Worm (Caenorhabditis elegans) whole organism, early embryonic: ENCODE measurements around the gene F54B11.7.
A peak's percentile ranks its signal among the peaks of the same experiment; 100 is the strongest.

Experiments used
- B0310.2 ChIP-seq: sonication (generic microtip); optimal IDR thresholded peaks from 2 replicates; lab custom pipeline; 2016; ENCODE audit warnings: mild to moderate bottlenecking, missing genetic modification characterization, missing compliant biosample characterization
- F13C5.2 ChIP-seq: sonication (generic microtip); optimal IDR thresholded peaks from 2 replicates; lab custom pipeline; 2017; ENCODE audit warnings: mild to moderate bottlenecking, missing genetic modification characterization, inconsistent platforms, missing compliant biosample characterization
- aly-1 ChIP-seq: sonication (generic microtip); optimal IDR thresholded peaks from 2 replicates; lab custom pipeline; 2016; ENCODE audit warnings: missing genetic modification characterization, missing compliant biosample characterization
- ama-1 ChIP-seq: fragments of 150-350 bp; optimal IDR thresholded peaks from 2 replicates; lab custom pipeline; 2014
- ceh-13 ChIP-seq: fragments of 200-800 bp; sonication (Bioruptor generic); optimal IDR thresholded peaks from 2 replicates; lab custom pipeline; 2018; ENCODE audit warnings: mild to moderate bottlenecking, missing genetic modification characterization, missing compliant biosample characterization
- ceh-36 ChIP-seq: sonication (generic microtip); optimal IDR thresholded peaks from 2 replicates; lab custom pipeline; 2016; ENCODE audit warnings: missing genetic modification characterization, inconsistent platforms, missing compliant biosample characterization
- ets-7 ChIP-seq: sonication (generic microtip); optimal IDR thresholded peaks from 2 replicates; lab custom pipeline; 2016; ENCODE audit warnings: missing genotype, missing genetic modification characterization, missing compliant biosample characterization
- flt-1 ChIP-seq: fragments of 200-800 bp; sonication (Bioruptor generic); IDR thresholded peaks from 2 replicates; pipeline ENCODE4 v1.3.6; 2022; ENCODE audit warnings: missing genetic modification characterization, missing compliant biosample characterization
- hmbx-1 ChIP-seq: sonication (generic microtip); optimal IDR thresholded peaks from 2 replicates; lab custom pipeline; 2016; ENCODE audit warnings: mild to moderate bottlenecking, missing genetic modification characterization, missing compliant biosample characterization
- hmg-4 ChIP-seq: fragments of 200-800 bp; sonication (Bioruptor generic); optimal IDR thresholded peaks from 2 replicates; lab custom pipeline; 2018; ENCODE audit warnings: mild to moderate bottlenecking, missing genetic modification characterization, missing compliant biosample characterization
- hnd-1 ChIP-seq: sonication (generic microtip); optimal IDR thresholded peaks from 2 replicates; lab custom pipeline; 2016; ENCODE audit warnings: missing genetic modification characterization, missing compliant biosample characterization
- pes-1 ChIP-seq: fragments of 200-800 bp; sonication (Bioruptor generic); IDR thresholded peaks from 2 replicates; pipeline ENCODE4 v1.3.6; 2022; ENCODE audit warnings: missing genetic modification reagents, missing genetic modification characterization, missing compliant biosample characterization
- scrt-1 ChIP-seq: fragments of 200-800 bp; sonication (Bioruptor generic); IDR thresholded peaks from 2 replicates; pipeline ENCODE4 v1.3.6; 2022; ENCODE audit warnings: missing genetic modification characterization, missing compliant biosample characterization
- sea-1 ChIP-seq: fragments of 200-800 bp; sonication (Bioruptor generic); conservative IDR thresholded peaks from 2 replicates; pipeline ENCODE4 v1.3.6; 2022; ENCODE audit warnings: missing genetic modification characterization, missing compliant biosample characterization
- tbx-11 ChIP-seq: fragments of 200-800 bp; sonication (Bioruptor generic); IDR thresholded peaks from 2 replicates; pipeline ENCODE4 v1.3.6; 2022; ENCODE audit warnings: missing genetic modification characterization, missing compliant biosample characterization
- tbx-37 ChIP-seq: fragments of 200-800 bp; sonication (Bioruptor generic); conservative IDR thresholded peaks from 2 replicates; pipeline ENCODE4 v1.3.6; 2022; ENCODE audit warnings: missing genetic modification reagents, missing genetic modification characterization, missing compliant biosample characterization
- tra-4 ChIP-seq: sonication (generic microtip); optimal IDR thresholded peaks from 2 replicates; lab custom pipeline; 2017; ENCODE audit warnings: missing genetic modification characterization, missing compliant biosample characterization

Gene F54B11.7

DNA sequence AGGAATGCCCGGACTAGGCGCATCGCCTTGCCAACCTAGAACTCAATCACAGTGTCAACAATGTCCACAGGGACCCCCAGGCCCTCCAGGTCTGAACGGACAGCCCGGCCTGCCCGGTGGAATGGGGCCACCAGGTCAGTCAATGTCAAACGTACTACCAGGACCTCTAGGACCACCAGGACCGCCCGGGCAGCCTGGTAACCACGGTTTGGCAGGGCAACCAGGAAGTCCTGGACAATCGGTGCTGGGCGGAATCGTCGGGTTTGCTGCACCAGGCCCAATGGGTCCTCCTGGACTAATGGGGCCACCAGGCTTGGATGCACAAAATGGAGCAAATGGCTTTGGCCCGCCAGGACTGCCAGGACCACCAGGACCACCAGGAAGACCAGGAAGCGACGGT, 9.5 kb upstream of the F54B11.7 start:
- TF ChIP-seq tra-4 (tag; lab: Kevin White, UChicago) (no peak), tbx-11 (GFP tag; lab: Robert Waterston, UW) (no peak), ets-7 (tag; lab: Kevin White, UChicago) (no peak), aly-1 (tag; lab: Kevin White, UChicago) (peak; percentile 5)

DNA sequence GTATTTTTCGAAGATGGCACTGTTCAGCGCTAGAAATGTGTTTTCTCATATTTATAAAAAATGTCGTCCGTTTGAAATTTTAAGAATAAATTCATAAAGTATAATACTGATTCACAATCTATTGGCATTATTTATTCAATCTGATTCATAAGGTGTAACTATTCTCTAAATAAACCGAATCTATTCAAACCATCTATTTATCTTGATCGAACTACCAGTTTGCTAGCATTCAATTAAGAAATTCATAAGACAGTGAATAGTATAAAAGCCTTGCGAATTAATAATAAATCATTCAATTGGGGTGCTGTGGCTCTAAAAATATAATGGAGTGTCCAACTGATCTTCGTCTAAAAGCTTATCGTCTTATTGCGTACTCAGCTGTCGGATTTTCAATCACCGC, 9.1 kb upstream of the F54B11.7 start, which contains the start of gene col-44:
TSS of gene col-44 (plus strand) at position 301 of the 400 bp plus-strand sequence.
- TF ChIP-seq ets-7 (tag; lab: Kevin White, UChicago), result no peak
- no peak for TF ChIP-seq ceh-36 (tag; lab: Kevin White, UChicago)
- TF ChIP-seq pes-1, result no peak
- no peak for TF ChIP-seq scrt-1 (GFP tag; lab: Robert Waterston, UW)
- no peak for TF ChIP-seq sea-1 (GFP tag; lab: Robert Waterston, UW)
- TF ChIP-seq flt-1 (GFP tag; lab: Robert Waterston, UW), result no peak
- no peak for TF ChIP-seq tbx-11 (GFP tag; lab: Robert Waterston, UW)
- no peak for TF ChIP-seq tra-4 (tag; lab: Kevin White, UChicago)
- TF ChIP-seq aly-1 (tag; lab: Kevin White, UChicago), result no peak
- TF ChIP-seq ceh-13 (GFP tag; lab: Kevin White, UChicago), result no peak
- TF ChIP-seq hnd-1 (tag; lab: Kevin White, UChicago), result no peak
- no peak for TF ChIP-seq hmbx-1 (tag; lab: Kevin White, UChicago)
- TF ChIP-seq B0310.2 (tag; lab: Kevin White, UChicago), result no peak
- no peak for TF ChIP-seq tbx-37 (GFP tag; lab: Robert Waterston, UW)
- no peak for TF ChIP-seq ama-1
- no peak for TF ChIP-seq F13C5.2 (tag; lab: Kevin White, UChicago)
- no peak for TF ChIP-seq hmg-4 (GFP tag; lab: Kevin White, UChicago)

DNA sequence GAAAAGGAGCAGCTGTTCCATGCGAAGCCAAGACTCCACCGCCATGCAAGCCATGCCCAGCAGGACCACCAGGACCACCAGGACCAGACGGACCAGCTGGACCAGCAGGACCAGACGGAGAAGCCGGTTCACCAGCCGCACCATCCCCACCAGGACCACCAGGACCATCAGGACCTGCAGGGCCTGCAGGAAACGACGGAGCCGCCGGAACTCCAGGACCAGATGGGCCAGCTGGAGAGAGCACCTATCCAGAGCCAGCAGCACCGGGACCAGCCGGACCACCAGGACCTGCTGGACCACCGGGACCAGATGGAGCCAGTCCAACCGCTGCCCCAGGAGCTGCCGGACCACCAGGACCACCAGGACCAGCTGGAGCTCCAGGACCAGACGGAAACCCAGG, 8.3 kb upstream of the F54B11.7 start:
- TF ChIP-seq tbx-11 (GFP tag; lab: Robert Waterston, UW) (no peak), scrt-1 (GFP tag; lab: Robert Waterston, UW) (0 out of 2 replicates have a peak, but pooled peaks have one; percentile 7), aly-1 (tag; lab: Kevin White, UChicago) (peak; percentile 49)

DNA sequence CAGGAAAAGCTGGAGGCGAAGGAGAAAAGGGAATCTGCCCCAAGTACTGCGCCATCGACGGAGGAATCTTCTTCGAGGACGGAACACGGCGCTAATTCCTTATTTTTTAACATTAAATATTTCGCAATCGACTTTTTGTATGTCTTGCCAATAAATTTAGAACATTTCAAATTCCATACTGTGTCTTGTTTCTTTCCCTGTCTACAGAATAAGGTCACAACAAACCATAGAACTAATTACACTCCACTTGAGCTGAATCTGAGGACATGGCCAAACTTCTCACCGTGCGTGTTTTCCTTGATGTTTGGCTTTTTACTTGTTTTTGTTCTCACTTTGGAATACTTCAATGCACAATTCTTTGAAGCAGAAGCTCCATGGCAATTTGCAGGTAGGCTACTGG, 7.9 kb upstream of the F54B11.7 start, which contains the start of gene F54B11.4:
TSS of gene F54B11.4 (plus strand) at position 301 of the 400 bp plus-strand sequence.
- TF ChIP-seq ama-1, result no peak
- no peak for TF ChIP-seq tbx-37 (GFP tag; lab: Robert Waterston, UW)
- TF ChIP-seq tbx-11 (GFP tag; lab: Robert Waterston, UW), result no peak
- TF ChIP-seq ets-7 (tag; lab: Kevin White, UChicago), result no peak
- no peak for TF ChIP-seq tra-4 (tag; lab: Kevin White, UChicago)
- no peak for TF ChIP-seq F13C5.2 (tag; lab: Kevin White, UChicago)
- no peak for TF ChIP-seq hmg-4 (GFP tag; lab: Kevin White, UChicago)
- TF ChIP-seq B0310.2 (tag; lab: Kevin White, UChicago), result no peak
- no peak for TF ChIP-seq hmbx-1 (tag; lab: Kevin White, UChicago)
- no peak for TF ChIP-seq sea-1 (GFP tag; lab: Robert Waterston, UW)
- no peak for TF ChIP-seq hnd-1 (tag; lab: Kevin White, UChicago)
- no peak for TF ChIP-seq scrt-1 (GFP tag; lab: Robert Waterston, UW)
- no peak for TF ChIP-seq aly-1 (tag; lab: Kevin White, UChicago)
- no peak for TF ChIP-seq flt-1 (GFP tag; lab: Robert Waterston, UW)
- no peak for TF ChIP-seq pes-1
- no peak for TF ChIP-seq ceh-13 (GFP tag; lab: Kevin White, UChicago)
- TF ChIP-seq ceh-36 (tag; lab: Kevin White, UChicago), result no peak

DNA sequence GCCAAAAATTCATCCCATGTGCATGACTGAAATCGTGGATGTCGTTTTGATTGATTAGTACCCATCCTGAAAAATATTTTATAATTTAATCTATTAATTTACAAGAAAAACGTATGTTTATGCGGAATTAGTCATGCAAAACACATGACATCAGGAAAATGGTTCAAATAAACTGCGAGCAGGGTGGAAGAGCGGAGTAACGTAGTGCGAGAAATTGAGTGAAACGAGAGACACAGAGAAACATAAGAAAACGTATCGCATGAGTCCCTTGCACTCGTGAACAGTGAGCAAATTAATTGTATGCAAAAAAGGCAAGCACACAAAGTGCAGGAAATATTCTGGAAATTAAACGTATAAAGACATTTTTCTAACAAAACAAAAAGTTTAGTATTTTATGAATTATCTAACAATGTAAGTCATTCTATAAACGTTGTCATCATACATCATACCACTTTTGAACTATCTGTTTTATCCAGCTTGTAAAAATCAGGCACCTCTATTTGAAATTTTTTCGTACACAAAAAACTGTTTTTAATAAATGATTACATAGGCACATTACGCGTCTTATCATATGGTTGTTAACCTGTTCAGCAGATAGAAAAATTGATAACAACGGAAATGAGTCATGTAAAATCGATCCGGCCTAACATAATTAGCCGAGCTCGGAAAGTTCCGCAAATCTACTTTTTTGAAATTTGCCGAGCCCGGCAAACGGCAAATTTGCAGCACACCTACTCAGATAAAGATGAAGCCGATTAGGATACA, 4.1 kb upstream of the F54B11.7 start, which contains the start of gene F54B11.5:
TSS of gene F54B11.5 (minus strand) at position 66 of the 765 bp plus-strand sequence.
- no peak for TF ChIP-seq ceh-36 (tag; lab: Kevin White, UChicago)
- TF ChIP-seq F13C5.2 (tag; lab: Kevin White, UChicago), result peak; percentile 36
- TF ChIP-seq pes-1, result no peak

DNA sequence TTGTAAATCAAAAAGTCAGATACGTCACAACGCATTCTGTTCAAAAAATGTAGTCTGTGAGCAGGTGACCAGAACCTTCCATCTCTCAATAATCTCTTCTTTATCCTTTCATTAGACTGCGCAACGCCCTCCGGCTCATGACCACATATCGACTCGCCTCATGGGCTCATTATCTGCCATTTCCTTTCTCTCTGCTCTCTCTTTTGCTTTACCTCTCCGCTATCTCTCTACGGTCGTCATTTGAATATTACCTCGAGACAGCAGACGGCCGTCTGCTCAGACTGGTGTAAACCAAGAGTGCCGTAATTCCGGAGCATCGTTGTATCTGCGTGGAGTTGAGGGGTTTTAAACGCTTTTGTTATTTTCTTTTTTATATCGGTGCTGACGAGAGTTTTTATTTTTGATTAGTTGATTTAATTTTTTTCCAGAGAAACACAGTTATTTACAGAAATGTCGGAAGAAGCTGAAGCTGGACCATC, 2.2 kb upstream of the F54B11.7 start, which contains the start of gene bra-1:
TSS of gene bra-1 (plus strand) at position 429 of the 479 bp plus-strand sequence.
- peak; percentile 36 for TF ChIP-seq hmg-4 (GFP tag; lab: Kevin White, UChicago)
- no peak for TF ChIP-seq ama-1
- TF ChIP-seq tbx-11 (GFP tag; lab: Robert Waterston, UW), result no peak
- no peak for TF ChIP-seq hnd-1 (tag; lab: Kevin White, UChicago)
- no peak for TF ChIP-seq hmbx-1 (tag; lab: Kevin White, UChicago)
- TF ChIP-seq ceh-36 (tag; lab: Kevin White, UChicago), result peak; percentile 43
- TF ChIP-seq ceh-13 (GFP tag; lab: Kevin White, UChicago), result no peak
- TF ChIP-seq B0310.2 (tag; lab: Kevin White, UChicago), result no peak
- TF ChIP-seq ets-7 (tag; lab: Kevin White, UChicago), result no peak
- no peak for TF ChIP-seq pes-1
- peak; percentile 77 for TF ChIP-seq F13C5.2 (tag; lab: Kevin White, UChicago)
- TF ChIP-seq aly-1 (tag; lab: Kevin White, UChicago), result no peak
- TF ChIP-seq tra-4 (tag; lab: Kevin White, UChicago), result no peak
- TF ChIP-seq tbx-37 (GFP tag; lab: Robert Waterston, UW), result 0 out of 2 replicates have a peak, but pooled peaks have one; percentile 28
- TF ChIP-seq sea-1 (GFP tag; lab: Robert Waterston, UW), result no peak
- no peak for TF ChIP-seq flt-1 (GFP tag; lab: Robert Waterston, UW)
- TF ChIP-seq scrt-1 (GFP tag; lab: Robert Waterston, UW), result no peak

DNA sequence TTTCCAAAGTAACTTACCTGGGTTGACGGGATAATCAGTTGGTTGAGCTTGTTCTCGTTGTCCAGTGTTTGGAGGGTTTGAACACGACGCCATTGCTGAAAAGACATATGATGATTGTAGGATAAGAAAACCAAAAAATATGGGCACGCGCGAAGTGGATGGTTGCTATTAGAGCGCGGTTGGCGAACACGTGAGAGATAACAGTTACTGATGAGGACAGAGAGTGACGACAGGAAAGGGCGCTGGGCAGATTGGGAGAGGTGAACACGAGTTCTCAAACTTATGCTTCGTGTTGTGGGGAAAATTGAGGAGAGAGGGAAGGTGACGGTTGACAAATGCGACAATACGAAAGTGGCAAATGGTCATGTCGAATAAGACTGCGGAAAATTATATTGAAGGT, 3.6 kb downstream of the F54B11.7 start, which contains the start of gene F54B11.8:
TSS of gene F54B11.8 (minus strand) at position 101 of the 400 bp plus-strand sequence.
- TF ChIP-seq hmbx-1 (tag; lab: Kevin White, UChicago) (no peak), hnd-1 (tag; lab: Kevin White, UChicago) (no peak), ama-1 (no peak), ceh-13 (GFP tag; lab: Kevin White, UChicago) (no peak), B0310.2 (tag; lab: Kevin White, UChicago) (no peak), ets-7 (tag; lab: Kevin White, UChicago) (no peak), scrt-1 (GFP tag; lab: Robert Waterston, UW) (no peak)
